Worm (Caenorhabditis elegans): ENCODE data around the gene C09B8.8.

ce11 chrX:5987910-5988309 is 27.4 kb upstream of the C09B8.8 start:
- TF ChIP-seq ama-1 (optimal IDR thresholded peaks at IDR 0.05) (no peak), flt-1 (GFP tag; IDR thresholded peaks at IDR 0.05) (no peak), aly-1 (tag; optimal IDR thresholded peaks at IDR 0.05) (no peak), sea-1 (GFP tag; conservative IDR thresholded peaks at IDR 0.05) (no peak), ceh-13 (GFP tag; optimal IDR thresholded peaks at IDR 0.05) (no peak), ceh-36 (tag; optimal IDR thresholded peaks at IDR 0.05) (no peak), tbx-11 (GFP tag; IDR thresholded peaks at IDR 0.05) (no peak), pes-1 (GFP tag; IDR thresholded peaks at IDR 0.05) (no peak), hmbx-1 (tag; optimal IDR thresholded peaks at IDR 0.05) (no peak), B0310.2 (tag; optimal IDR thresholded peaks at IDR 0.05) (no peak), tra-4 (tag; optimal IDR thresholded peaks at IDR 0.05) (no peak), tbx-37 (GFP tag; conservative IDR thresholded peaks at IDR 0.05) (no peak), F13C5.2 (tag; optimal IDR thresholded peaks at IDR 0.05) (no peak)
